Worm (Caenorhabditis elegans): Measurements from ENCODE around the gene F43E12.1.

- TF ChIP-seq flt-1 (GFP tag; IDR thresholded peaks at IDR 0.05) = no peak
- TF ChIP-seq tab-1 (GFP tag; IDR thresholded peaks at IDR 0.05) = no peak
- TF ChIP-seq cog-1 (tag; optimal IDR thresholded peaks at IDR 0.05) = no peak
- TF ChIP-seq klf-2 (GFP tag; conservative IDR thresholded peaks at IDR 0.05) = no peak
- no peak for TF ChIP-seq T22C8.4 (GFP tag; IDR thresholded peaks at IDR 0.05)
Measured at ce11 chrX:7204175-7204574, 26.7 kb downstream of the F43E12.1 start.
